Fruit fly (Drosophila melanogaster) Kc167 (cell line): ENCODE data around the gene Mpcp2.

Experiments used
- Myc ChIP-seq: fragments of >200 bp; optimal IDR thresholded peaks from 2 replicates; lab custom pipeline; 2017; ENCODE audit warnings: missing external identifiers
- Sin3A ChIP-seq: fragments of >200 bp; optimal IDR thresholded peaks from 2 replicates; lab custom pipeline; 2018; ENCODE audit warnings: missing external identifiers
- h ChIP-seq: fragments of >200 bp; optimal IDR thresholded peaks from 3 replicates; lab custom pipeline; 2018; ENCODE audit warnings: missing external identifiers
- insv ChIP-seq: fragments of >200 bp; optimal IDR thresholded peaks from 3 replicates; lab custom pipeline; 2018; ENCODE audit warnings: missing external identifiers
- psq ChIP-seq: fragments of >200 bp; optimal IDR thresholded peaks from 2 replicates; lab custom pipeline; 2017; ENCODE audit warnings: missing external identifiers

- TF ChIP-seq Myc (no peak), h (no peak), psq (lab: Kevin White, UChicago) (no peak), Sin3A (lab: Kevin White, UChicago) (no peak), insv (lab: Kevin White, UChicago) (no peak)
Observed at dm6 chr3L:14534619-14535018, 2.8 kb upstream of the Mpcp2 start.
